Fruit fly (Drosophila melanogaster): Measurements from ENCODE around the gene cyst.
A peak's percentile ranks its signal among the peaks of the same experiment; 100 is the strongest.

The cyst gene

dm6 chr2L:19546869-19547710, 38.5 kb upstream of the cyst start, which contains the start of gene CG10337 (continued):
- TF ChIP-seq Side (GFP tag; optimal IDR thresholded peaks at IDR 0.05) (no peak), CG8388 (GFP tag; optimal IDR thresholded peaks at IDR 0.05) (peak; percentile 6), CG5180 (GFP tag; optimal IDR thresholded peaks at IDR 0.05) (peak; percentile 37), HmgZ (tag; optimal IDR thresholded peaks at IDR 0.05) (peak; percentile 18), CG11723 (GFP tag; optimal IDR thresholded peaks at IDR 0.05) (peak; percentile 12), Hr3 (GFP tag; optimal IDR thresholded peaks at IDR 0.05) (peak; percentile 13), CG17912 (GFP tag; optimal IDR thresholded peaks at IDR 0.05) (no peak), tap (tag; optimal IDR thresholded peaks at IDR 0.05) (peak; percentile 41), bsh (GFP tag; optimal IDR thresholded peaks at IDR 0.05) (peak in 1 of 2 experiments; percentile 33), CG32532 (GFP tag; IDR thresholded peaks at IDR 0.05) (peak; percentile 49), slbo (GFP tag; IDR thresholded peaks at IDR 0.05) (peak; percentile 29; the same call in 1 of the 2 replicates), CG6813 (GFP tag; optimal IDR thresholded peaks at IDR 0.05) (peak; percentile 42), scrt (GFP tag; optimal IDR thresholded peaks at IDR 0.05) (peak; percentile 11), Vsx1 (GFP tag; optimal IDR thresholded peaks at IDR 0.05) (peak; percentile 22), fru (optimal IDR thresholded peaks at IDR 0.05) (no peak), insv (GFP tag; optimal IDR thresholded peaks at IDR 0.05) (peak in 1 of 2 experiments; percentile 11), CG34224 (GFP tag; IDR thresholded peaks at IDR 0.05; ENCODE audit: partially characterized antibody) (0 out of 3 replicates have a peak, but pooled peaks have one; percentile 25), sqz (GFP tag; optimal IDR thresholded peaks at IDR 0.05) (peak; percentile 35), E2f2 (GFP tag; IDR thresholded peaks at IDR 0.05) (peak; percentile 30; the same call in 1 of the 2 replicates), CG8765 (GFP tag; IDR thresholded peaks at IDR 0.05) (peak; percentile 43; the same call in 1 of the 2 replicates), ken (GFP tag; IDR thresholded peaks at IDR 0.05) (no peak), Adf1 (GFP tag; IDR thresholded peaks at IDR 0.05) (0 out of 2 replicates have a peak, but pooled peaks have one; percentile 6), CG6791 (GFP tag; IDR thresholded peaks at IDR 0.05; ENCODE audit: partially characterized antibody) (no peak), CG17328 (GFP tag; IDR thresholded peaks at IDR 0.05) (peak; percentile 50), CG17359 (tag; optimal IDR thresholded peaks at IDR 0.05) (peak; percentile 42), mam (GFP tag; optimal IDR thresholded peaks at IDR 0.05) (peak; percentile 25), org-1 (GFP tag; optimal IDR thresholded peaks at IDR 0.05) (peak; percentile 72), CG30403 (GFP tag; optimal IDR thresholded peaks at IDR 0.05) (peak; percentile 47), Atf6 (GFP tag; IDR thresholded peaks at IDR 0.05) (peak; percentile 56; the same call in 1 of the 2 replicates), sd (tag; optimal IDR thresholded peaks at IDR 0.05) (peak; percentile 85), CG9932 (GFP tag; IDR thresholded peaks at IDR 0.05) (peak; percentile 42), ftz-f1 (GFP tag; optimal IDR thresholded peaks at IDR 0.05) (peak; percentile 61), CG13123 (GFP tag; optimal IDR thresholded peaks at IDR 0.05) (no peak), Fer1 (GFP tag; optimal IDR thresholded peaks at IDR 0.05) (peak; percentile 78), pros (GFP tag; optimal IDR thresholded peaks at IDR 0.05) (no peak), az2 (GFP tag; optimal IDR thresholded peaks at IDR 0.05) (peak; percentile 11), eve (GFP tag; optimal IDR thresholded peaks at IDR 0.05) (peak in 1 of 2 experiments; percentile 72), CG12942 (GFP tag; optimal IDR thresholded peaks at IDR 0.05) (no peak), CG2712 (tag; optimal IDR thresholded peaks at IDR 0.05) (peak; percentile 28), CG3995 (GFP tag; optimal IDR thresholded peaks at IDR 0.05) (peak; percentile 83), CG10543 (GFP tag; optimal IDR thresholded peaks at IDR 0.05) (peak; percentile 86), CG18262 (tag; optimal IDR thresholded peaks at IDR 0.05) (peak; percentile 10), Ada2b (GFP tag; IDR thresholded peaks at IDR 0.05) (peak; percentile 55), CG7556 (GFP tag; optimal IDR thresholded peaks at IDR 0.05) (peak; percentile 70), lab (GFP tag; optimal IDR thresholded peaks at IDR 0.05) (peak; percentile 86), so (GFP tag; IDR thresholded peaks at IDR 0.05) (peak; percentile 71), BtbVII (GFP tag; optimal IDR thresholded peaks at IDR 0.05) (peak; percentile 44), CG10209 (GFP tag; optimal IDR thresholded peaks at IDR 0.05) (peak; percentile 38)
